Worm (Caenorhabditis elegans): Measurements from ENCODE around the gene T03F6.10.

T03F6.10 gene

DNA sequence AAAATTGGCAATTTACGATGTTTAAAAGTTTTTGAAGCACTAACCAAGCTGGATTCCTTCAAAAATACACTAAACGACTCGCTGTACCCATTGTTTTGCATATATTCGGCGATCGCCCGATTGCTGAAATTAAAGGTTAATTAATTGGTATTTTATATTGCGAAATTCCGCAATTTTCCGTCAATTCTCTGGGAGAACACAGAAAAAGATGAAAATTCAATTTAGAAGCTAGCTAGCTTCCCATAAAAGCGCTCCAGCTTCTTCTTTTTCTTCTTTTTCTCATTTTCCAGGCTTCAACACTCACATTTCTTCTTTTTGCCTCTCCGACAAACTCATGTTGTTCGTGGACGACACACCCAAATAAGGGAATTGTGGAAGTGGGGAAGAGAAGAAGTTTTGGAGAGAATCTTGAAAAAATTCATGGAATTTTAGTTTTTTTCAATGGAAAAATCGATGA is 1.8 kb downstream of the T03F6.10 start, which contains the start of gene lis-1:
Gene lis-1, minus strand, starts transcription at position 407 of the 457 bp plus-strand sequence.
- TF ChIP-seq nhr-42 (GFP tag; IDR thresholded peaks at IDR 0.05) (no peak), ceh-44 (GFP tag; IDR thresholded peaks at IDR 0.05) (no peak), madf-5 (GFP tag; IDR thresholded peaks at IDR 0.05) (no peak), Y75B8A.6 (GFP tag; IDR thresholded peaks at IDR 0.05) (no peak), ztf-11 (tag; optimal IDR thresholded peaks at IDR 0.05) (no peak), madf-9 (GFP tag; conservative IDR thresholded peaks at IDR 0.05) (no peak), ces-1 (GFP tag; optimal IDR thresholded peaks at IDR 0.05) (peak; percentile 55), nhr-102 (tag; optimal IDR thresholded peaks at IDR 0.05) (no peak), mep-1 (tag; optimal IDR thresholded peaks at IDR 0.05) (no peak), ctbp-1 (GFP tag; IDR thresholded peaks at IDR 0.05) (peak; percentile 51; the same call in 1 of the 2 replicates), lsy-2 (tag; optimal IDR thresholded peaks at IDR 0.05) (peak in 1 of 2 experiments; percentile 5), fos-1 (tag; optimal IDR thresholded peaks at IDR 0.05) (no peak), unc-130 (GFP tag; optimal IDR thresholded peaks at IDR 0.05) (no peak), daf-8 (GFP tag; IDR thresholded peaks at IDR 0.05) (no peak), zag-1 (tag; optimal IDR thresholded peaks at IDR 0.05) (no peak), lin-1 (GFP tag; IDR thresholded peaks at IDR 0.05) (no peak), ama-1 (optimal IDR thresholded peaks at IDR 0.05) (no peak), gei-8 (GFP tag; optimal IDR thresholded peaks at IDR 0.05) (no peak), ceh-32 (tag; optimal IDR thresholded peaks at IDR 0.05; ENCODE audit: poor library complexity) (no peak), hlh-11 (tag; optimal IDR thresholded peaks at IDR 0.05) (no peak), nhr-6 (tag; optimal IDR thresholded peaks at IDR 0.05) (no peak), nhr-48 (tag; optimal IDR thresholded peaks at IDR 0.05) (no peak), dmd-6 (GFP tag; IDR thresholded peaks at IDR 0.05) (no peak), mxl-3 (GFP tag; optimal IDR thresholded peaks at IDR 0.05) (no peak), saeg-2 (GFP tag; IDR thresholded peaks at IDR 0.05) (no peak), dpl-1 (GFP tag; optimal IDR thresholded peaks at IDR 0.05) (no peak)

DNA sequence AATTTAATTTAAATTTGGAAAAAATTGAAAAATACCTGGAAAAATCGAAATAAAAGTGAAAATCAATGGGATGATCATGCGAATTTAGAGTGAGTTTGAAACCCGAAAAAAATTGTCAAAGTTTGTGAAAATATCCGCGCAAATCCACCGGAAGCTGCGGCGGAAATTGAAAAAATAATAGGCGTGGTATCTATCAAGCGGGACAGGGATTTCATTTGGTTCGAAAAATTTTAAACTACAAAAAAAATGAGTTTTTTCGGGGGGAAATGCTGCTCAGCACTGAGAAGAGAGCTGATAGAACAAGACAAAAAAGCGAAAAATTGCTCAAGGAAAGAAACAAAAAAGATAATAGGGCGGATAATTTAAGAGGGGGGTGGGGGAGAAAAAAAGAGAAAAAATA is 7.2 kb downstream of the T03F6.10 start, which contains the start of gene T03F6.9:
Gene T03F6.9, minus strand, starts transcription at position 101 of the 400 bp plus-strand sequence.
- no peak for TF ChIP-seq unc-62 (GFP tag; optimal IDR thresholded peaks at IDR 0.05 in 1 of 2)
- no peak for TF ChIP-seq unc-62 (tag; optimal IDR thresholded peaks at IDR 0.05)
- no peak for TF ChIP-seq D1046.2 (GFP tag; IDR thresholded peaks at IDR 0.05)
- TF ChIP-seq nhr-28 (tag; optimal IDR thresholded peaks at IDR 0.05): no peak
- TF ChIP-seq zip-2 (tag; optimal IDR thresholded peaks at IDR 0.05): no peak
- no peak for TF ChIP-seq nhr-76 (tag; optimal IDR thresholded peaks at IDR 0.05)
- TF ChIP-seq F10B5.3 (tag; optimal IDR thresholded peaks at IDR 0.05): no peak
- TF ChIP-seq mep-1 (tag; optimal IDR thresholded peaks at IDR 0.05): no peak
- TF ChIP-seq daf-16 (GFP tag; optimal IDR thresholded peaks at IDR 0.05): no peak
- no peak for TF ChIP-seq daf-16 (tag; optimal IDR thresholded peaks at IDR 0.05)
- no peak for TF ChIP-seq ceh-32 (tag; optimal IDR thresholded peaks at IDR 0.05; ENCODE audit: poor library complexity)
- no peak for TF ChIP-seq mxl-2 (GFP tag; conservative IDR thresholded peaks at IDR 0.05)
- no peak for TF ChIP-seq T20F7.1 (GFP tag; optimal IDR thresholded peaks at IDR 0.05)

DNA sequence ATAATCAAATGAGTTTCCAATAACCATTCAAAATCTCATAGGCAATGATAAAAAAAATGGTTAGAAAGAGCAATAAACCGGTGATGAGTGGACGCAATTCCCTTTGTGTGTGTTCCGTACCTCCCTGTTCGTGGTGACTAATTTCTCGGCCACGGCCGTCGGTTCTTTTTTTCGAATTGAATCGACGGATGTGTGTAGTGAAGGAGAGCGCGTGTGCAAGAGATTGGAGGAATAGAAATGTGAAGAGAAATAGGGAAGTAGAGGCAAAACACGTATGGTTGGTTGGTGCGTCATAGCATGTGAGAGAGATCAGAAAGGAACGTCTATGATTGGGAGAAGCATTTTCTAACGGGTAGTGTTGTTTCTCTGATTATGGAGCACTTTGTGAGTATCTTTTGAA is 18.3 kb downstream of the T03F6.10 start:
- TF ChIP-seq F44E2.7 (GFP tag; IDR thresholded peaks at IDR 0.05) (no peak), aly-2 (tag; optimal IDR thresholded peaks at IDR 0.05) (no peak), pqm-1 (tag; optimal IDR thresholded peaks at IDR 0.05) (no peak), zip-2 (tag; optimal IDR thresholded peaks at IDR 0.05) (no peak), unc-130 (GFP tag; optimal IDR thresholded peaks at IDR 0.05) (no peak), vab-7 (GFP tag; IDR thresholded peaks at IDR 0.05) (no peak), nhr-42 (GFP tag; IDR thresholded peaks at IDR 0.05) (no peak), daf-16 (GFP tag; optimal IDR thresholded peaks at IDR 0.05) (no peak), daf-16 (tag; optimal IDR thresholded peaks at IDR 0.05) (no peak), R02D3.7 (tag; optimal IDR thresholded peaks at IDR 0.05) (no peak), nhr-237 (tag; optimal IDR thresholded peaks at IDR 0.05) (no peak), dmd-9 (GFP tag; IDR thresholded peaks at IDR 0.05) (no peak), nhr-6 (tag; optimal IDR thresholded peaks at IDR 0.05) (peak; percentile 89), D1046.2 (GFP tag; IDR thresholded peaks at IDR 0.05) (no peak), daf-12 (tag; optimal IDR thresholded peaks at IDR 0.05) (no peak), egl-43 (GFP tag; IDR thresholded peaks at IDR 0.05) (no peak), nhr-28 (tag; optimal IDR thresholded peaks at IDR 0.05) (peak; percentile 97), mep-1 (tag; optimal IDR thresholded peaks at IDR 0.05) (no peak), zfp-3 (GFP tag; conservative IDR thresholded peaks at IDR 0.05) (no peak), lsy-2 (tag; optimal IDR thresholded peaks at IDR 0.05) (no peak), ceh-44 (GFP tag; IDR thresholded peaks at IDR 0.05) (no peak), ctbp-1 (GFP tag; IDR thresholded peaks at IDR 0.05) (no peak), nhr-76 (tag; optimal IDR thresholded peaks at IDR 0.05) (no peak), ztf-7 (tag; optimal IDR thresholded peaks at IDR 0.05) (no peak), ceh-20 (GFP tag; IDR thresholded peaks at IDR 0.05) (no peak), mxl-3 (GFP tag; optimal IDR thresholded peaks at IDR 0.05) (peak; percentile 96)

Data from whole organism, L4 larva.